Worm (Caenorhabditis elegans) whole organism, young adult: ENCODE measurements around the gene F52C9.3.

ENCODE experiments used
- B0035.1 ChIP-seq: sonication (generic microtip); optimal IDR thresholded peaks from 2 replicates; lab custom pipeline; 2016; ENCODE audit warnings: missing genetic modification characterization, mild to moderate bottlenecking, missing compliant biosample characterization, missing genotype, missing genetic modification reagents
- B0261.1 ChIP-seq: sonication (generic microtip); optimal IDR thresholded peaks from 2 replicates; lab custom pipeline; 2016; ENCODE audit warnings: mild to moderate bottlenecking, missing genetic modification characterization, moderate library complexity, missing compliant biosample characterization
- F52B5.7 ChIP-seq: sonication (generic microtip); optimal IDR thresholded peaks from 2 replicates; lab custom pipeline; 2016; ENCODE audit warnings: mild to moderate bottlenecking, missing genetic modification characterization, missing compliant biosample characterization
- F55B11.4 ChIP-seq: sonication (generic microtip); optimal IDR thresholded peaks from 2 replicates; lab custom pipeline; 2016; ENCODE audit warnings: missing compliant biosample characterization, missing genetic modification characterization, borderline replicate concordance; ENCODE audit not compliant: insufficient read depth
- T07F8.4 ChIP-seq: sonication (generic microtip); optimal IDR thresholded peaks from 2 replicates; lab custom pipeline; 2016; ENCODE audit warnings: mild to moderate bottlenecking, missing genetic modification characterization, moderate library complexity, missing compliant biosample characterization
- T26A5.8 ChIP-seq: sonication (generic microtip); optimal IDR thresholded peaks from 2 replicates; lab custom pipeline; 2016; ENCODE audit warnings: missing genetic modification characterization, missing compliant biosample characterization
- Y53F4B.3 ChIP-seq: fragments of 200-800 bp; sonication (Bioruptor generic); IDR thresholded peaks from 2 replicates; pipeline ENCODE4 v1.3.6; 2022; ENCODE audit warnings: missing genetic modification reagents, missing genetic modification characterization, missing compliant biosample characterization
- Y79H2A.3 ChIP-seq: fragments of 200-800 bp; sonication (Bioruptor generic); conservative IDR thresholded peaks from 2 replicates; pipeline ENCODE4 v1.3.6; 2022; ENCODE audit warnings: missing genetic modification reagents, missing genetic modification characterization, missing compliant biosample characterization
- Y95B8A.8 ChIP-seq: fragments of 200-800 bp; sonication (Bioruptor generic); IDR thresholded peaks from 2 replicates; pipeline ENCODE4 v1.3.6; 2022; ENCODE audit warnings: missing genetic modification reagents, missing genetic modification characterization, missing compliant biosample characterization
- akir-1 ChIP-seq: fragments of 200-800 bp; sonication (Bioruptor generic); optimal IDR thresholded peaks from 2 replicates; lab custom pipeline; 2018; ENCODE audit warnings: mild to moderate bottlenecking, missing genetic modification characterization, moderate library complexity, missing compliant biosample characterization
- attf-5 ChIP-seq: fragments of 200-800 bp; sonication (Bioruptor generic); optimal IDR thresholded peaks from 2 replicates; lab custom pipeline; 2018; ENCODE audit warnings: mild to moderate bottlenecking, missing genetic modification characterization, missing compliant biosample characterization
- bed-1 ChIP-seq: fragments of 200-800 bp; sonication (Bioruptor generic); IDR thresholded peaks from 2 replicates; pipeline ENCODE4 v1.3.6; 2022; ENCODE audit warnings: missing genetic modification reagents, missing genetic modification characterization, missing compliant biosample characterization
- cebp-2 ChIP-seq: fragments of 200-800 bp; sonication (Bioruptor generic); IDR thresholded peaks from 2 replicates; pipeline ENCODE4 v1.3.6; 2022; ENCODE audit warnings: missing genetic modification characterization, missing compliant biosample characterization
- ceh-100 ChIP-seq: fragments of 200-800 bp; sonication (Bioruptor generic); IDR thresholded peaks from 2 replicates; pipeline ENCODE4 v1.3.6; 2022; ENCODE audit warnings: missing genetic modification reagents, missing genetic modification characterization, missing compliant biosample characterization
- ceh-79 ChIP-seq: sonication (generic microtip); optimal IDR thresholded peaks from 2 replicates; lab custom pipeline; 2017; ENCODE audit warnings: mild to moderate bottlenecking, missing genetic modification characterization, missing compliant biosample characterization
- die-1 ChIP-seq: sonication (generic microtip); optimal IDR thresholded peaks from 2 replicates; lab custom pipeline; 2016; ENCODE audit warnings: missing genotype, mild to moderate bottlenecking, missing genetic modification characterization, missing compliant biosample characterization
- egrh-3 ChIP-seq: fragments of 200-800 bp; sonication (Bioruptor generic); IDR thresholded peaks from 2 replicates; pipeline ENCODE4 v1.3.6; 2022; ENCODE audit warnings: missing genetic modification reagents, missing genetic modification characterization, missing compliant biosample characterization
- ekl-4 ChIP-seq: fragments of 200-800 bp; sonication (Bioruptor generic); IDR thresholded peaks from 2 replicates; pipeline ENCODE4 v1.3.6; 2022; ENCODE audit warnings: missing genetic modification reagents, missing genetic modification characterization, missing compliant biosample characterization
- gei-17 ChIP-seq: fragments of 200-800 bp; sonication (Bioruptor generic); optimal IDR thresholded peaks from 2 replicates; lab custom pipeline; 2018; ENCODE audit warnings: mild to moderate bottlenecking, missing genetic modification characterization, missing compliant biosample characterization
- him-1 ChIP-seq: sonication (generic microtip); optimal IDR thresholded peaks from 2 replicates; lab custom pipeline; 2016; ENCODE audit warnings: missing genotype, missing genetic modification reagents, missing genetic modification characterization, missing compliant biosample characterization
- lin-26 ChIP-seq: fragments of 200-800 bp; sonication (Bioruptor generic); IDR thresholded peaks from 2 replicates; pipeline ENCODE4 v1.3.6; 2022; ENCODE audit warnings: missing genetic modification reagents, missing genetic modification characterization, missing compliant biosample characterization
- lin-35 ChIP-seq, 3 experiments: fragments of 150-350 bp in 2 of 3; sonication (generic microtip) in 1 of 3; optimal IDR thresholded peaks; 2 replicates each; lab custom pipeline; 2014 to 2018; ENCODE audit warnings: missing biosample characterization in 3 of 3, missing genetic modification characterization in 3 of 3, missing genetic modification reagents in 3 of 3
- lir-1 ChIP-seq: fragments of 200-800 bp; sonication (Bioruptor generic); conservative IDR thresholded peaks from 2 replicates; pipeline ENCODE4 v1.3.6; 2022; ENCODE audit warnings: missing genetic modification reagents, missing genetic modification characterization, missing compliant biosample characterization
- lsy-27 ChIP-seq: sonication (generic microtip); optimal IDR thresholded peaks from 2 replicates; lab custom pipeline; 2017; ENCODE audit warnings: missing genetic modification characterization, mild to moderate bottlenecking, missing compliant biosample characterization, antibody characterized with exemption, missing genotype, borderline replicate concordance; ENCODE audit not compliant: insufficient read depth
- madf-6 ChIP-seq: fragments of 200-800 bp; sonication (Bioruptor generic); IDR thresholded peaks from 2 replicates; pipeline ENCODE4 v1.3.6; 2022; ENCODE audit warnings: missing genetic modification reagents, missing genetic modification characterization, missing compliant biosample characterization
- mel-28 ChIP-seq: sonication (generic microtip); optimal IDR thresholded peaks from 2 replicates; lab custom pipeline; 2016; ENCODE audit warnings: borderline replicate concordance, mild to moderate bottlenecking, missing genetic modification characterization, missing compliant biosample characterization
- mxl-1 ChIP-seq: sonication (generic microtip); optimal IDR thresholded peaks from 2 replicates; lab custom pipeline; 2016; ENCODE audit warnings: missing genetic modification characterization, missing compliant biosample characterization
- nfyb-1 ChIP-seq: fragments of 200-800 bp; sonication (Bioruptor generic); IDR thresholded peaks from 2 replicates; pipeline ENCODE4 v1.3.6; 2022; ENCODE audit warnings: missing genetic modification reagents, missing genetic modification characterization, missing compliant biosample characterization
- nhr-120 ChIP-seq: fragments of 200-800 bp; sonication (Bioruptor generic); IDR thresholded peaks from 2 replicates; pipeline ENCODE4 v1.3.6; 2022; ENCODE audit warnings: missing genetic modification characterization, missing compliant biosample characterization
- nhr-90 ChIP-seq: sonication (generic microtip); optimal IDR thresholded peaks from 2 replicates; lab custom pipeline; 2016; ENCODE audit warnings: missing genotype, mild to moderate bottlenecking, missing genetic modification characterization, missing compliant biosample characterization
- rcor-1 ChIP-seq: fragments of 200-800 bp; sonication (Bioruptor generic); IDR thresholded peaks from 2 replicates; pipeline ENCODE4 v1.3.6; 2022; ENCODE audit warnings: missing genetic modification reagents, missing genetic modification characterization, missing compliant biosample characterization
- rpc-1 ChIP-seq, 2 experiments: fragments of 150-350 bp in 1 of 2; sonication (generic microtip) in 1 of 2; optimal IDR thresholded peaks; 2 replicates each; lab custom pipeline; 2014 to 2018; ENCODE audit warnings: missing biosample characterization in 1 of 2, missing genetic modification characterization in 1 of 2, missing genetic modification reagents in 1 of 2, missing genotype in 1 of 2
- snpc-1.1 ChIP-seq: sonication (generic microtip); optimal IDR thresholded peaks from 2 replicates; lab custom pipeline; 2017; ENCODE audit warnings: missing genetic modification characterization, mild to moderate bottlenecking, missing compliant biosample characterization, antibody characterized with exemption, moderate library complexity, missing genotype, missing genetic modification reagents; ENCODE audit not compliant: insufficient read depth
- snpc-1.3 ChIP-seq: sonication (generic microtip); optimal IDR thresholded peaks from 2 replicates; lab custom pipeline; 2017; ENCODE audit warnings: missing genetic modification characterization, mild to moderate bottlenecking, missing compliant biosample characterization, antibody characterized with exemption, moderate library complexity, missing genotype, missing genetic modification reagents; ENCODE audit not compliant: insufficient read depth
- snpc-4 ChIP-seq, 5 experiments: fragments of 150-350 bp in 1 of 5; sonication (generic microtip) in 4 of 5; optimal IDR thresholded peaks; 2 replicates each; lab custom pipeline; 2014 to 2018; ENCODE audit warnings: missing genetic modification characterization in 5 of 5, missing biosample characterization in 3 of 5, antibody characterized with exemption in 2 of 5, mild to moderate bottlenecking in 2 of 5, missing compliant biosample characterization in 2 of 5, missing genotype in 2 of 5, moderate library complexity in 2 of 5, missing genetic modification reagents in 1 of 5
- unc-130 ChIP-seq: sonication (generic microtip); optimal IDR thresholded peaks from 2 replicates; lab custom pipeline; 2016; ENCODE audit warnings: missing genetic modification reagents, missing genetic modification characterization, missing compliant biosample characterization
- ztf-26 ChIP-seq: sonication (generic microtip); optimal IDR thresholded peaks from 2 replicates; lab custom pipeline; 2017; ENCODE audit warnings: missing genetic modification characterization, missing compliant biosample characterization

F52C9.3 gene

DNA sequence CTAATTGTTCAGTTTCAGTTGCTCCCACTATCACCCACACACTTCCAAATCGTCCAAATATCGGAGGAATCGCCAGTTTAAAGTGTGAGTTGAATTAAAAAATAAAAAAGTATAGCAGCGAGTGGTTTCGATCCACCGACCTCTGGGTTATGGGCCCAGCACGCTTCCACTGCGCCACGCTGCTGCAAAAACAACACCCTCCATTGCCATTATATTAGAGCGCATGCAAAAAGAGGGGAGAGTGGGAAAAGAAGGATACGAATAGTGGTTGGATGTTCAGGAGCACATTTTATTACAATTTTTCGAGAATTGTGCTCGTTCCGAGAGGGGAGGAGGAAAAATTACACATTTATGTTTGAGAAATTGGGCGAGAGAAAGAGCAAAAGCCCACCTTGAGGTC, 26.8 kb upstream of the F52C9.3 start (continued):
- peak; percentile 64 for TF ChIP-seq snpc-4 (GFP tag; optimal IDR thresholded peaks at IDR 0.05; lab: Kevin White, UChicago)
- TF ChIP-seq snpc-4 (tag; optimal IDR thresholded peaks at IDR 0.05; lab: Kevin White, UChicago), result peak in 2 of 4 experiments; percentile 55 to 57
- TF ChIP-seq ekl-4, result no peak
- no peak for TF ChIP-seq T26A5.8
- no peak for TF ChIP-seq mel-28
- TF ChIP-seq egrh-3 (GFP tag; lab: Robert Waterston, UW), result 0 out of 2 replicates have a peak, but pooled peaks have one; percentile 29
- TF ChIP-seq ztf-26 (tag; lab: Kevin White, UChicago), result peak; percentile 49
- no peak for TF ChIP-seq Y79H2A.3 (GFP tag; lab: Robert Waterston, UW)
- no peak for TF ChIP-seq F55B11.4 (tag; lab: Kevin White, UChicago)
- peak; percentile 45 for TF ChIP-seq B0035.1 (tag; lab: Kevin White, UChicago)
- peak; percentile 85 for TF ChIP-seq rpc-1 (optimal IDR thresholded peaks at IDR 0.05; lab: Kevin White, UChicago)
- TF ChIP-seq rpc-1 (tag; optimal IDR thresholded peaks at IDR 0.05; lab: Kevin White, UChicago), result peak; percentile 96
- TF ChIP-seq him-1, result peak; percentile 70
- no peak for TF ChIP-seq lsy-27 (tag; lab: Kevin White, UChicago)
- TF ChIP-seq rcor-1, result peak; percentile 53
- peak; percentile 81 for TF ChIP-seq mxl-1
- no peak for TF ChIP-seq gei-17 (GFP tag; lab: Kevin White, UChicago)
- TF ChIP-seq lin-35 (GFP tag; optimal IDR thresholded peaks at IDR 0.05; lab: Kevin White, UChicago), result peak in 1 of 3 experiments; percentile 68
- TF ChIP-seq nhr-90 (tag; lab: Kevin White, UChicago), result no peak
- peak; percentile 80 for TF ChIP-seq snpc-1.3 (tag; lab: Kevin White, UChicago)
- TF ChIP-seq lir-1 (GFP tag; lab: Robert Waterston, UW), result peak; percentile 50; the same call in 1 of the 2 replicates
- TF ChIP-seq T07F8.4 (tag; lab: Kevin White, UChicago), result peak; percentile 26
- peak; percentile 47 for TF ChIP-seq unc-130 (GFP tag; lab: Kevin White, UChicago)
- peak; percentile 87; the same call in 1 of the 2 replicates for TF ChIP-seq bed-1 (GFP tag; lab: Robert Waterston, UW)
- no peak for TF ChIP-seq Y53F4B.3 (GFP tag; lab: Robert Waterston, UW)
- peak; percentile 81 for TF ChIP-seq nfyb-1 (GFP tag; lab: Robert Waterston, UW)
- 0 out of 2 replicates have a peak, but pooled peaks have one; percentile 79 for TF ChIP-seq cebp-2 (GFP tag; lab: Robert Waterston, UW)
- TF ChIP-seq akir-1 (GFP tag; lab: Kevin White, UChicago), result no peak
- TF ChIP-seq Y95B8A.8 (GFP tag; lab: Robert Waterston, UW), result no peak
- peak; percentile 93 for TF ChIP-seq die-1 (tag; lab: Kevin White, UChicago)
- TF ChIP-seq ceh-79, result peak; percentile 72
- peak; percentile 66 for TF ChIP-seq ceh-100 (GFP tag; lab: Robert Waterston, UW)
- peak; percentile 94 for TF ChIP-seq lin-26 (GFP tag; lab: Robert Waterston, UW)
- no peak for TF ChIP-seq nhr-120 (GFP tag; lab: Robert Waterston, UW)
- TF ChIP-seq madf-6 (GFP tag; lab: Robert Waterston, UW), result no peak
- TF ChIP-seq snpc-1.1 (tag; lab: Kevin White, UChicago), result peak; percentile 24
- peak; percentile 96 for TF ChIP-seq B0261.1 (tag; lab: Kevin White, UChicago)
- peak; percentile 82 for TF ChIP-seq F52B5.7 (tag; lab: Kevin White, UChicago)

DNA sequence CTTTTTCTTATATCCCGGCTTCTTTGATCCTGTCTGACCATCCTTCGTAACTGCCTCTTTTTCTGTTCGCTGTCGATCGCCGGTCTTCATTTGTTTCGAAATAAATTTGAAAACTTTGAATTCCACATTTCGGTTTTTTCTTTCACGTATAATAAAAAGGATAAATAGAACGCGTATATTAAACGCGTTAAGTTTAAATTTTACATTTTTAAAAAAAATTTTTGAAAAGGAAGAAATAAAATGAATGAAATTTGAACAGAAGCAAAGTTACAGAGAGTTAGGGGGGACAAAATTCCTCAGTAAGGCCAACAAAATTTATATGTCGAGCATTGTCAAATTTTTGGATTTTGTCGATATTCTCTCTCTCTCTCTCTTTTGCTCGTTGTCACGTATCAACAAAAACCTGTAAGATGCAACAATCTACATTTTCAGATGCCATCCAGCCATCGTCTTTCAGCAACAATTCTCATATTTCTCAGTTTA, 19.9 kb upstream of the F52C9.3 start, which contains the start of the genes T15B12.2 and F52C9.5:
T15B12.2 (minus strand) TSS at position 101 of the 483 bp plus-strand sequence.
F52C9.5 (plus strand) TSS at position 433 of the 483 bp plus-strand sequence.
- TF ChIP-seq lin-26 (GFP tag; lab: Robert Waterston, UW) (no peak), attf-5 (no peak)
